Fruit fly (Drosophila melanogaster) whole organism: ENCODE data around the gene CG34330.

ENCODE experiments used
- pan ChIP-seq: fragments of >200 bp; optimal IDR thresholded peaks from 2 replicates; lab custom pipeline; 2017
- psq ChIP-seq: fragments of >200 bp; optimal IDR thresholded peaks from 2 replicates; lab custom pipeline; 2017
- usp ChIP-seq: fragments of >200 bp; optimal IDR thresholded peaks from 2 replicates; lab custom pipeline; 2017; ENCODE audit warnings: missing biosample characterization, missing genetic modification characterization, mixed read lengths

dm6 chrX:19040261-19040660 lies 28.5 kb downstream of the CG34330 start:
- TF ChIP-seq usp (no peak), pan (lab: Kevin White, UChicago) (no peak), psq (lab: Kevin White, UChicago) (no peak)
